Fruit fly (Drosophila melanogaster) whole organism, pupa: ENCODE results near the gene CG15042.

ENCODE experiments used
- CG10348 ChIP-seq: fragments of 200-800 bp; sonication (Bioruptor generic); IDR thresholded peaks from 2 replicates; pipeline ENCODE4 v1.3.6; 2022; ENCODE audit warnings: missing biosample characterization, missing genetic modification characterization
- CG15710 ChIP-seq: fragments of 200-800 bp; sonication (Bioruptor generic); optimal IDR thresholded peaks from 2 replicates; lab custom pipeline; 2018; ENCODE audit warnings: missing biosample characterization, mild to moderate bottlenecking, missing genetic modification characterization, moderate library complexity
- CG32121 ChIP-seq: fragments of 200-800 bp; sonication (Bioruptor generic); IDR thresholded peaks from 2 replicates; pipeline ENCODE4 v1.3.6; 2022; ENCODE audit warnings: missing biosample characterization, missing genetic modification characterization
- CG8159 ChIP-seq: fragments of 200-800 bp; sonication (Bioruptor generic); optimal IDR thresholded peaks from 3 replicates; lab custom pipeline; 2018; ENCODE audit warnings: missing biosample characterization, mild to moderate bottlenecking, missing genetic modification characterization, moderate library complexity
- D1 ChIP-seq: fragments of 200-800 bp; sonication (Bioruptor generic); optimal IDR thresholded peaks from 2 replicates; lab custom pipeline; 2018; ENCODE audit warnings: missing biosample characterization, mild to moderate bottlenecking, missing genetic modification characterization, moderate library complexity
- EcR ChIP-seq: fragments of 200-800 bp; sonication (Bioruptor generic); optimal IDR thresholded peaks from 3 replicates; lab custom pipeline; 2019; ENCODE audit warnings: missing biosample characterization, missing genetic modification characterization, mild to moderate bottlenecking, moderate library complexity, missing genetic modification reagents
- Pif1B ChIP-seq: fragments of 200-800 bp; sonication (Bioruptor generic); optimal IDR thresholded peaks from 3 replicates; lab custom pipeline; 2016; ENCODE audit warnings: missing biosample characterization, missing genetic modification characterization
- Snoo ChIP-seq: fragments of 200-800 bp; sonication (Bioruptor generic); optimal IDR thresholded peaks from 3 replicates; lab custom pipeline; 2017; ENCODE audit warnings: missing biosample characterization, mild to moderate bottlenecking, missing genetic modification characterization, inconsistent platforms
- rn ChIP-seq: fragments of 200-800 bp; sonication (Bioruptor generic); IDR thresholded peaks from 2 replicates; pipeline ENCODE4 v1.3.6; 2022; ENCODE audit warnings: missing biosample characterization, missing genetic modification characterization

dm6 chrX:18515988-18516541 lies 12.0 kb downstream of the CG15042 start:
- TF ChIP-seq CG8159 (tag; lab: Kevin White, UChicago) (peak; percentile 21), rn (GFP tag; lab: Robert Waterston, UW) (no peak), D1 (tag; lab: Kevin White, UChicago) (no peak), CG10348 (GFP tag; lab: Robert Waterston, UW) (no peak), EcR (GFP tag; lab: Kevin White, UChicago) (no peak), Pif1B (GFP tag; lab: Kevin White, UChicago) (no peak), CG32121 (GFP tag; lab: Robert Waterston, UW) (no peak), Snoo (tag; lab: Kevin White, UChicago) (no peak), CG15710 (tag; lab: Kevin White, UChicago) (no peak)
